Worm (Caenorhabditis elegans) whole organism, late embryonic: ENCODE data around the gene Y15E3A.3.

Experiments used
- C08G9.2 ChIP-seq: sonication (generic microtip); optimal IDR thresholded peaks from 2 replicates; lab custom pipeline; 2016; ENCODE audit warnings: mild to moderate bottlenecking, missing genetic modification characterization, moderate library complexity, missing compliant biosample characterization
- C38D4.7 ChIP-seq: fragments of 200-800 bp; sonication (Bioruptor generic); optimal IDR thresholded peaks from 2 replicates; lab custom pipeline; 2018; ENCODE audit warnings: mild to moderate bottlenecking, missing genetic modification characterization, moderate library complexity, missing compliant biosample characterization
- F13H6.1 ChIP-seq: sonication (generic microtip); optimal IDR thresholded peaks from 2 replicates; lab custom pipeline; 2016; ENCODE audit warnings: missing genetic modification characterization, missing compliant biosample characterization
- K02D7.2 ChIP-seq: sonication (generic microtip); optimal IDR thresholded peaks from 2 replicates; lab custom pipeline; 2017; ENCODE audit warnings: mild to moderate bottlenecking, missing genetic modification characterization, missing compliant biosample characterization
- K09A11.1 ChIP-seq: sonication (generic microtip); optimal IDR thresholded peaks from 2 replicates; lab custom pipeline; 2017; ENCODE audit warnings: antibody characterized with exemption, mild to moderate bottlenecking, missing genetic modification characterization, missing compliant biosample characterization; ENCODE audit not compliant: insufficient read depth
- ahr-1 ChIP-seq: sonication (generic microtip); optimal IDR thresholded peaks from 2 replicates; lab custom pipeline; 2016; ENCODE audit warnings: missing genetic modification characterization, missing compliant biosample characterization
- ama-1 ChIP-seq: fragments of 150-350 bp; optimal IDR thresholded peaks from 2 replicates; lab custom pipeline; 2014
- ceh-14 ChIP-seq: sonication (generic microtip); optimal IDR thresholded peaks from 2 replicates; lab custom pipeline; 2016; ENCODE audit warnings: missing genotype, missing genetic modification characterization, missing compliant biosample characterization
- ceh-2 ChIP-seq: sonication (generic microtip); optimal IDR thresholded peaks from 2 replicates; lab custom pipeline; 2016; ENCODE audit warnings: missing genotype, missing genetic modification characterization, missing compliant biosample characterization
- ceh-22 ChIP-seq: sonication (generic microtip); optimal IDR thresholded peaks from 2 replicates; lab custom pipeline; 2017; ENCODE audit warnings: missing biosample characterization, missing genetic modification characterization
- ceh-30 ChIP-seq: fragments of 150-350 bp; optimal IDR thresholded peaks from 2 replicates; lab custom pipeline; 2014; ENCODE audit warnings: missing biosample characterization, missing genetic modification characterization
- ceh-34 ChIP-seq: sonication (generic microtip); optimal IDR thresholded peaks from 2 replicates; lab custom pipeline; 2016; ENCODE audit warnings: mild to moderate bottlenecking, missing genetic modification characterization, missing compliant biosample characterization
- ceh-6 ChIP-seq: fragments of 200-800 bp; sonication (Bioruptor generic); optimal IDR thresholded peaks from 2 replicates; lab custom pipeline; 2018; ENCODE audit warnings: mild to moderate bottlenecking, missing genetic modification characterization, missing compliant biosample characterization
- che-1 ChIP-seq: sonication (generic microtip); optimal IDR thresholded peaks from 2 replicates; lab custom pipeline; 2016; ENCODE audit warnings: mild to moderate bottlenecking, missing genetic modification characterization, missing compliant biosample characterization
- dmd-4 ChIP-seq: sonication (generic microtip); optimal IDR thresholded peaks from 2 replicates; lab custom pipeline; 2016; ENCODE audit warnings: borderline replicate concordance, missing genetic modification characterization, missing compliant biosample characterization
- dve-1 ChIP-seq: sonication (generic microtip); optimal IDR thresholded peaks from 2 replicates; lab custom pipeline; 2017; ENCODE audit warnings: antibody characterized with exemption, mild to moderate bottlenecking, missing genetic modification characterization, missing compliant biosample characterization
- elt-2 ChIP-seq: sonication (generic microtip); optimal IDR thresholded peaks from 2 replicates; lab custom pipeline; 2016; ENCODE audit warnings: missing genetic modification reagents, missing genetic modification characterization, missing compliant biosample characterization
- ets-4 ChIP-seq: sonication (generic microtip); optimal IDR thresholded peaks from 2 replicates; lab custom pipeline; 2016; ENCODE audit warnings: missing genetic modification characterization, missing compliant biosample characterization
- eyg-1 ChIP-seq: sonication (generic microtip); optimal IDR thresholded peaks from 2 replicates; lab custom pipeline; 2016; ENCODE audit warnings: missing genotype, missing genetic modification characterization, missing compliant biosample characterization
- fkh-10 ChIP-seq: fragments of 150-350 bp; optimal IDR thresholded peaks from 2 replicates; lab custom pipeline; 2014; ENCODE audit warnings: missing biosample characterization, missing genetic modification reagents, missing genetic modification characterization
- fkh-6 ChIP-seq: sonication (generic microtip); optimal IDR thresholded peaks from 2 replicates; lab custom pipeline; 2016; ENCODE audit warnings: missing genetic modification characterization, missing compliant biosample characterization
- hlh-13 ChIP-seq: fragments of 200-800 bp; sonication (Bioruptor generic); optimal IDR thresholded peaks from 2 replicates; lab custom pipeline; 2018; ENCODE audit warnings: mild to moderate bottlenecking, missing genetic modification characterization, missing compliant biosample characterization
- hlh-15 ChIP-seq: sonication (generic microtip); optimal IDR thresholded peaks from 2 replicates; lab custom pipeline; 2016; ENCODE audit warnings: missing genetic modification characterization, missing compliant biosample characterization
- hlh-30 ChIP-seq: sonication (generic microtip); optimal IDR thresholded peaks from 2 replicates; lab custom pipeline; 2017; ENCODE audit warnings: antibody characterized with exemption, missing genetic modification characterization, missing compliant biosample characterization; ENCODE audit not compliant: insufficient read depth
- hlh-8 ChIP-seq: sonication (generic microtip); optimal IDR thresholded peaks from 2 replicates; lab custom pipeline; 2016; ENCODE audit warnings: missing genotype, missing genetic modification characterization, missing compliant biosample characterization
- lim-6 ChIP-seq: sonication (generic microtip); optimal IDR thresholded peaks from 2 replicates; lab custom pipeline; 2016; ENCODE audit warnings: missing genetic modification characterization, missing compliant biosample characterization
- madf-2 ChIP-seq: sonication (generic microtip); optimal IDR thresholded peaks from 2 replicates; lab custom pipeline; 2017; ENCODE audit warnings: missing genetic modification characterization, missing compliant biosample characterization
- nfya-1 ChIP-seq: sonication (generic microtip); optimal IDR thresholded peaks from 2 replicates; lab custom pipeline; 2017; ENCODE audit warnings: missing genetic modification characterization, mild to moderate bottlenecking, missing compliant biosample characterization, antibody characterized with exemption, moderate library complexity
- nhr-232 ChIP-seq: sonication (generic microtip); optimal IDR thresholded peaks from 2 replicates; lab custom pipeline; 2016; ENCODE audit warnings: missing genetic modification characterization, missing compliant biosample characterization
- npax-4 ChIP-seq: sonication (generic microtip); optimal IDR thresholded peaks from 2 replicates; lab custom pipeline; 2016; ENCODE audit warnings: missing genetic modification characterization, missing compliant biosample characterization
- odd-2 ChIP-seq: sonication (generic microtip); optimal IDR thresholded peaks from 2 replicates; lab custom pipeline; 2017; ENCODE audit warnings: antibody characterized with exemption, mild to moderate bottlenecking, missing genetic modification characterization, missing compliant biosample characterization
- pag-3 ChIP-seq: sonication (generic microtip); optimal IDR thresholded peaks from 2 replicates; lab custom pipeline; 2016; ENCODE audit warnings: missing compliant biosample characterization, missing genetic modification characterization, borderline replicate concordance
- pax-1 ChIP-seq: fragments of 150-350 bp; optimal IDR thresholded peaks from 2 replicates; lab custom pipeline; 2014; ENCODE audit warnings: missing biosample characterization, missing genetic modification characterization
- pha-2 ChIP-seq: sonication (generic microtip); optimal IDR thresholded peaks from 2 replicates; lab custom pipeline; 2017; ENCODE audit warnings: mild to moderate bottlenecking, missing genetic modification characterization, missing compliant biosample characterization
- sdc-2 ChIP-seq: sonication (generic microtip); optimal IDR thresholded peaks from 2 replicates; lab custom pipeline; 2016; ENCODE audit warnings: missing genotype, missing genetic modification characterization, missing compliant biosample characterization
- syd-9 ChIP-seq: sonication (generic microtip); optimal IDR thresholded peaks from 2 replicates; lab custom pipeline; 2016; ENCODE audit warnings: mild to moderate bottlenecking, missing genetic modification characterization, moderate library complexity, missing compliant biosample characterization
- tbx-2 ChIP-seq: sonication (generic microtip); optimal IDR thresholded peaks from 2 replicates; lab custom pipeline; 2016; ENCODE audit warnings: missing genetic modification characterization, missing compliant biosample characterization
- ttx-3 ChIP-seq: sonication (generic microtip); optimal IDR thresholded peaks from 2 replicates; lab custom pipeline; 2016; ENCODE audit warnings: missing genetic modification reagents, missing genetic modification characterization, missing compliant biosample characterization
- unc-42 ChIP-seq: sonication (generic microtip); optimal IDR thresholded peaks from 2 replicates; lab custom pipeline; 2016; ENCODE audit warnings: missing genotype, missing genetic modification characterization, missing compliant biosample characterization
- unc-55 ChIP-seq: sonication (generic microtip); optimal IDR thresholded peaks from 2 replicates; lab custom pipeline; 2017; ENCODE audit warnings: missing biosample characterization, missing genetic modification reagents, missing genetic modification characterization
- unc-86 ChIP-seq: sonication (generic microtip); optimal IDR thresholded peaks from 2 replicates; lab custom pipeline; 2016; ENCODE audit warnings: missing genetic modification characterization, missing compliant biosample characterization
- zip-5 ChIP-seq: sonication (generic microtip); optimal IDR thresholded peaks from 2 replicates; lab custom pipeline; 2016; ENCODE audit warnings: missing genetic modification characterization, missing compliant biosample characterization
- ztf-16 ChIP-seq: sonication (generic microtip); optimal IDR thresholded peaks from 2 replicates; lab custom pipeline; 2017; ENCODE audit warnings: missing genetic modification characterization, missing compliant biosample characterization

Gene Y15E3A.3

DNA sequence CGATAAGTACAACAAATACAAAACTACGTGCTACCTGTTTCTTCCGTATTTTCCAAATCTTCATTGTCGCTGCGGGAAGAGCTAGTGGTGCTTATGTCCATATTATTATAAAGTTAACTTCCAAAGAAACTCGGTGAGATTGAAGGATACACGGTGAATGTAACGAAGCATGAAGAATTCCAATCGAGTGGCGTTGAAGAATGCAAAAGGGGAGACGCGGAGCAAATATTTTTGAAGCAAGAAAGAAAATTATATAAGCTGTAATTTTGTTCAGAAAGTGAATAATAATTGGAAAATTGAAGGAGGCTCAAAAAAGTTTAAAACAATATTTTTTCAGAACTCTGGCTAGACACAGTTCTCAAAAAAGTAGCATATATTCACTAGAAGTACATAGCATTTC is at the start of gene Y15E3A.3:
Gene Y15E3A.3 (minus strand): TSS at position 101 of the 400 bp plus-strand sequence.
- TF ChIP-seq ttx-3 (tag; lab: Kevin White, UChicago) (no peak), fkh-6 (no peak), ets-4 (tag; lab: Kevin White, UChicago) (no peak), ama-1 (no peak), syd-9 (tag; lab: Kevin White, UChicago) (no peak), pag-3 (tag; lab: Kevin White, UChicago) (no peak), nhr-232 (tag; lab: Kevin White, UChicago) (no peak), ztf-16 (tag; lab: Kevin White, UChicago) (no peak), unc-42 (tag; lab: Kevin White, UChicago) (no peak), che-1 (no peak), sdc-2 (tag; lab: Kevin White, UChicago) (no peak), ceh-2 (tag; lab: Kevin White, UChicago) (no peak), lim-6 (tag; lab: Kevin White, UChicago) (no peak), ceh-6 (GFP tag; lab: Kevin White, UChicago) (no peak), ceh-30 (tag; lab: Kevin White, UChicago) (no peak), ceh-22 (tag; lab: Kevin White, UChicago) (no peak)
- TF ChIP-seq, all 69 proteins: peak for 0

DNA sequence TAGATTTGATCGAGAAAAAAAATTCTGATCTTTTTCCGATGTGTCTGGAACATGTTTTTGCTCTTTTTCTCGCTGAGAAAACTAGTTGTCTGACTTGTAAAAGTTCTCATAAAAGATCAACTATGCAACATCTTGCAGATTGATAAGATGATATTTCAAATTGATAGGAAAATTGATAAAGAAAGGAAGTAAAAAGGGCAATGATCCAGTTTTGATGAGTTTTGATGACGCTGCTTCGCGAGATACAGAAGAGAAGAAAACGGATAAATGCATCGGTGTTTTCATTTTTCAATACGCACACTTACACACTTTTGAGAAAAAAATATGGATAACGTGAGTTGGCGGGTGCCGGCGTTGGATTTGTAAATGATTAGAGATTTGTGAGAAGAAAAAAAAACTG is 49.7 kb upstream of the Y15E3A.3 start:
- TF ChIP-seq elt-2 (tag; lab: Kevin White, UChicago) (peak; percentile 12), ahr-1 (tag; lab: Kevin White, UChicago) (no peak)

DNA sequence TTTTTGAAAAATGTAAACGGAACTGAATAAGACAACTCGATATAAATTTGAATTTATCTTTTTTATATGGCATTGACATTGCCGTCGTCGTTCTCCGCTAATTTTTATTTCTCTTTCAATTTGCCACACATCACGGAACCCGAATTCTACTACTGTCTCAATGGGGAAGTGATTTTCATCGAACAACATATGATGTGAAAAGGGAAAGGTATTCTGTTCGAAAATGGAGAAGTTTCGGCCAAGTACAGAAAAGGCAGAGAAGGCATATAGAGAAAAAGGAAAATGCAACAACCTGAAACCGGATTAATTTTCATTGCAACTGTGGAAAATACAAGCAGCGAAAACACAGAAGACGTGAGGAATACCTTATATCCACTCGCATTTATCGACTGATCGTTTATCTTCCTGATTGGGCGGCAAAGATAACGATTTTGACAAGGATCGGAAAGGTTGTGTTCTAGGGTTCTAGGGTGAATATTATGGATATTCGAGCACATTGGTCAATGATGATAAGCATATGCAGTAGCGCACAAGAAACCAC is 49.1 kb upstream of the Y15E3A.3 start:
- TF ChIP-seq unc-55, result no peak
- TF ChIP-seq C38D4.7 (GFP tag; lab: Kevin White, UChicago), result no peak
- no peak for TF ChIP-seq pax-1
- TF ChIP-seq fkh-10 (GFP tag; lab: Kevin White, UChicago), result no peak
- no peak for TF ChIP-seq eyg-1 (tag; lab: Kevin White, UChicago)
- TF ChIP-seq F13H6.1 (tag; lab: Kevin White, UChicago), result no peak
- no peak for TF ChIP-seq K02D7.2 (tag; lab: Kevin White, UChicago)
- no peak for TF ChIP-seq hlh-30 (tag; lab: Kevin White, UChicago)
- TF ChIP-seq odd-2 (tag; lab: Kevin White, UChicago), result no peak
- no peak for TF ChIP-seq dve-1
- no peak for TF ChIP-seq hlh-8
- no peak for TF ChIP-seq syd-9 (tag; lab: Kevin White, UChicago)
- no peak for TF ChIP-seq lim-6 (tag; lab: Kevin White, UChicago)
- TF ChIP-seq nfya-1 (tag; lab: Kevin White, UChicago), result no peak
- no peak for TF ChIP-seq C08G9.2 (tag; lab: Kevin White, UChicago)
- no peak for TF ChIP-seq pha-2 (tag; lab: Kevin White, UChicago)
- TF ChIP-seq ceh-2 (tag; lab: Kevin White, UChicago), result no peak
- no peak for TF ChIP-seq K09A11.1 (tag; lab: Kevin White, UChicago)
- TF ChIP-seq hlh-15 (tag; lab: Kevin White, UChicago), result no peak

DNA sequence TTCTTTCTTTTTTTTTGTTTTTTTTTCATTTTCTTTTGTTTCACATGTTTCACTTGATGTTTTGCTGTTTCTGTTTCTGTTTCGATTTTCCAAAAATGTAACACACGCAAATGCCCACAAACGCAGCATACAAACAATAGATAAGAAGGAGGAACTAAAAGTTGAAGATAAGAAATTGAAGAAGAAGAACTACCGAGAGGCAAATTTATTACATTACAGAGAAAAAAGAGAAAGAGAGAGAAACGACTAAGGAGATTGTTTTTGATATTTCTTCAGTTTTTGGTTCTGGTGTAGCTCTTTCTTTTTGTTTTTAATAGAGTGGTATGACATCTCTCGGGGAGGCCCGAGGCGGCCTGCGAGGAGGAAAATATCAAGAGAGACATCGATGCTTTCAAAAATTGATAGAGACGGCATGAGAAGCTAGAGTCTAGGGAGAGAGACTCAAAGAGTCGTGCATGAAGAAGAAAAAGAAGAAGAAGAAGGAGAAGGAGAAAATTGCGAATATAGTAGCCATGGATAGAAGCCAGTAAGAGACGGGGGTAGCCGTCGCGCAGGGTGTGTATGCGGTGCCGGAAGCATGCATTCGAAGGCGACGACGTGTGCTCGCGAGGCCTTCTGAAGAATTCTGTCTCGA is 47.9 kb upstream of the Y15E3A.3 start:
- TF ChIP-seq ceh-2 (tag; lab: Kevin White, UChicago) (no peak), sdc-2 (tag; lab: Kevin White, UChicago) (peak; percentile 78), ceh-14 (tag; lab: Kevin White, UChicago) (peak; percentile 45), eyg-1 (tag; lab: Kevin White, UChicago) (no peak), tbx-2 (tag; lab: Kevin White, UChicago) (peak; percentile 13), K02D7.2 (tag; lab: Kevin White, UChicago) (no peak), lim-6 (tag; lab: Kevin White, UChicago) (no peak), hlh-8 (no peak), che-1 (no peak), elt-2 (tag; lab: Kevin White, UChicago) (peak; percentile 81), npax-4 (tag; lab: Kevin White, UChicago) (no peak), odd-2 (tag; lab: Kevin White, UChicago) (no peak), C08G9.2 (tag; lab: Kevin White, UChicago) (peak; percentile 5), hlh-13 (no peak), unc-42 (tag; lab: Kevin White, UChicago) (peak; percentile 64), dmd-4 (tag; lab: Kevin White, UChicago) (no peak), pag-3 (tag; lab: Kevin White, UChicago) (no peak), ahr-1 (tag; lab: Kevin White, UChicago) (no peak), unc-86 (tag; lab: Kevin White, UChicago) (no peak), madf-2 (tag; lab: Kevin White, UChicago) (no peak), pax-1 (no peak), zip-5 (tag; lab: Kevin White, UChicago) (no peak), nfya-1 (tag; lab: Kevin White, UChicago) (peak; percentile 32), ttx-3 (tag; lab: Kevin White, UChicago) (no peak), ceh-34 (tag; lab: Kevin White, UChicago) (peak; percentile 23)
